Worm (Caenorhabditis elegans) whole organism, early embryonic: ENCODE data around the gene npp-24.

Source experiments
- F13C5.2 ChIP-seq: sonication (generic microtip); optimal IDR thresholded peaks from 2 replicates; lab custom pipeline; 2017; ENCODE audit warnings: mild to moderate bottlenecking, missing genetic modification characterization, inconsistent platforms, missing compliant biosample characterization
- ama-1 ChIP-seq: fragments of 150-350 bp; optimal IDR thresholded peaks from 2 replicates; lab custom pipeline; 2014
- ceh-13 ChIP-seq: fragments of 200-800 bp; sonication (Bioruptor generic); optimal IDR thresholded peaks from 2 replicates; lab custom pipeline; 2018; ENCODE audit warnings: mild to moderate bottlenecking, missing genetic modification characterization, missing compliant biosample characterization
- ceh-36 ChIP-seq: sonication (generic microtip); optimal IDR thresholded peaks from 2 replicates; lab custom pipeline; 2016; ENCODE audit warnings: missing genetic modification characterization, inconsistent platforms, missing compliant biosample characterization
- ets-7 ChIP-seq: sonication (generic microtip); optimal IDR thresholded peaks from 2 replicates; lab custom pipeline; 2016; ENCODE audit warnings: missing genotype, missing genetic modification characterization, missing compliant biosample characterization
- flt-1 ChIP-seq: fragments of 200-800 bp; sonication (Bioruptor generic); IDR thresholded peaks from 2 replicates; pipeline ENCODE4 v1.3.6; 2022; ENCODE audit warnings: missing genetic modification characterization, missing compliant biosample characterization
- hmg-4 ChIP-seq: fragments of 200-800 bp; sonication (Bioruptor generic); optimal IDR thresholded peaks from 2 replicates; lab custom pipeline; 2018; ENCODE audit warnings: mild to moderate bottlenecking, missing genetic modification characterization, missing compliant biosample characterization
- hnd-1 ChIP-seq: sonication (generic microtip); optimal IDR thresholded peaks from 2 replicates; lab custom pipeline; 2016; ENCODE audit warnings: missing genetic modification characterization, missing compliant biosample characterization
- scrt-1 ChIP-seq: fragments of 200-800 bp; sonication (Bioruptor generic); IDR thresholded peaks from 2 replicates; pipeline ENCODE4 v1.3.6; 2022; ENCODE audit warnings: missing genetic modification characterization, missing compliant biosample characterization
- sea-1 ChIP-seq: fragments of 200-800 bp; sonication (Bioruptor generic); conservative IDR thresholded peaks from 2 replicates; pipeline ENCODE4 v1.3.6; 2022; ENCODE audit warnings: missing genetic modification characterization, missing compliant biosample characterization
- tbx-11 ChIP-seq: fragments of 200-800 bp; sonication (Bioruptor generic); IDR thresholded peaks from 2 replicates; pipeline ENCODE4 v1.3.6; 2022; ENCODE audit warnings: missing genetic modification characterization, missing compliant biosample characterization

- TF ChIP-seq flt-1 (GFP tag; lab: Robert Waterston, UW) (no peak), ama-1 (no peak), hnd-1 (no peak), tbx-11 (no peak), hmg-4 (no peak), F13C5.2 (tag; lab: Kevin White, UChicago) (no peak), ceh-13 (no peak), ceh-36 (tag; lab: Kevin White, UChicago) (no peak), ets-7 (tag; lab: Kevin White, UChicago) (no peak), sea-1 (no peak), scrt-1 (GFP tag; lab: Robert Waterston, UW) (no peak)
These were observed 50.8 kb downstream of the npp-24 start, which contains the start of gene ins-11 for ce11 chrII:5556431-5556830.
